Worm (Caenorhabditis elegans): ENCODE results near the gene nhr-173.

DNA sequence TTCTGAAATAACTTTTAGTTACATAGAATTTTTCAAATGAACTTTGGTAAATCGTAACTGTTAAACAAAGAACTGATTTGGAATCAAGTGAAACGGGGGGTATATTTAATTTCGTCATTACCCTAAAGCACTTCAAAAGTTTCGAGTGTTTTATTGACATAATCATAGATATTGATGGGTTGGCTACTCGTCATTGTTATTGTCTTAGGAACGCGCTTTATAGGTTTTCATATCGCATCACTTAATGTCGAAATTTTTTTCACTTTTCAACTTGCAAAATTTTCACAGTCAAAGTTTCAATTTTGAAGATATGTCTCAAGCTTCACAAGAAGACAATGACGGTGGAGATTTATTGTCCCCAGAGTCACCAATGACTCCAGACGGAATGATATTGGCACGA lies 36.6 kb upstream of the nhr-173 start, which contains the start of gene kqt-1:
- no peak for TF ChIP-seq ets-7 (tag; optimal IDR thresholded peaks at IDR 0.05)
- no peak for TF ChIP-seq ceh-36 (tag; optimal IDR thresholded peaks at IDR 0.05)
- no peak for TF ChIP-seq aly-1 (tag; optimal IDR thresholded peaks at IDR 0.05)
- no peak for TF ChIP-seq ceh-13 (GFP tag; optimal IDR thresholded peaks at IDR 0.05)
- no peak for TF ChIP-seq sea-1 (GFP tag; conservative IDR thresholded peaks at IDR 0.05)
- TF ChIP-seq flt-1 (GFP tag; IDR thresholded peaks at IDR 0.05) = no peak
- TF ChIP-seq ama-1 (optimal IDR thresholded peaks at IDR 0.05) = no peak
- TF ChIP-seq F13C5.2 (tag; optimal IDR thresholded peaks at IDR 0.05) = no peak
- no peak for TF ChIP-seq tra-4 (tag; optimal IDR thresholded peaks at IDR 0.05)
- TF ChIP-seq hmg-4 (GFP tag; optimal IDR thresholded peaks at IDR 0.05) = no peak
- TF ChIP-seq scrt-1 (GFP tag; IDR thresholded peaks at IDR 0.05) = no peak
- no peak for TF ChIP-seq B0310.2 (tag; optimal IDR thresholded peaks at IDR 0.05)
